Comparison of ENCODE assay signal across 2 fruit fly cellular contexts in the genomic region with DNA sequence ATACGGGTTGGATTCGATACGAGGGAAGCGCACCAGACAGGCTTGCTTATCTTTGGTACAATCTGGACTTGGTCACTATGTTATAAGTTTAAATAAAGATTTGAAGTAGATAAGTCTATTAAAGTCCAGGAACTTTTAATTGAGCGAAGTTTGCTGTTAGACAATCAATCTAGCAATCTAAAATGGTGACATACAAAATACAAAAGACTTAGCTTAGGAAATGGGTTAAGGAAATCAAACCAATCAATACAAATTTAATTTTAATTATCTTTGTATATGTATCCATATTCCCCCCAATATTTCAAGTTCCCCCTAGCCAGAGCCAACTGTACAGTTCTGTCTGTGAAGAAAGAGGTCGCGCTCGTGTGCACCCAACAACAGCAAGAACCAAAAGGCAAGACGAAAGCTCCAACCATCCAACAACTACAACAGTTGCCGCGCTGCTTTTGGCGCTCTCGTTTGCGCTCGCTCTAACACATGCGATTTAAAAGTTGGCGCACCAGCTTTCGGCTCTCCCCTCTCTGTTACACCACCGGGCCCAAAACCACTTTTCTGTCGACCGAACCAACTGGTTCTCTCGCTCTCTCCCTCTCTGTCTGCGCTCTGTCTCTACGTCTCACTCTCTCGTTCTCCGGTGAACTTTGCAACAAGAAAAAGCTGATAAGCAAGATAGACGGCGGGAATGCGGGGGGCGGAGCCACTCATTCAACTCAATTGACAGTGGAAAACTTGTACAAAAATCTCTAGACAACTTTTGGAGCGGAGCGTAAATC.
TF ChIP-seq lines count a peak whose summit lies in the region.

No protein-coding gene starts in this region.

TF ChIP-seq in whole organism, embryonic, 481 proteins besides CTCF, POLR2A, EP300 and RAD21 (continued from another document and continues in another):
- TF ChIP-seq seq (GFP tag; IDR thresholded peaks at IDR 0.05; lab: Robert Waterston, UW), result peak; percentile 89
- TF ChIP-seq gce (GFP tag; IDR thresholded peaks at IDR 0.05; lab: Robert Waterston, UW), result peak; percentile 60; the same call in 2 of the 3 replicates
- peak; percentile 69 for TF ChIP-seq tx (GFP tag; optimal IDR thresholded peaks at IDR 0.05; lab: Kevin White, UChicago)
- peak; percentile 83 for TF ChIP-seq Xbp1 (GFP tag; optimal IDR thresholded peaks at IDR 0.05; lab: Kevin White, UChicago)
- peak; percentile 76 for TF ChIP-seq vfl (GFP tag; optimal IDR thresholded peaks at IDR 0.05; lab: Kevin White, UChicago)
- peak; percentile 73; the same call in 2 of the 3 replicates for TF ChIP-seq croc (GFP tag; conservative IDR thresholded peaks at IDR 0.05; lab: Robert Waterston, UW)
- TF ChIP-seq CG17912 (GFP tag; optimal IDR thresholded peaks at IDR 0.05; lab: Kevin White, UChicago), result no peak
- TF ChIP-seq tio (GFP tag; optimal IDR thresholded peaks at IDR 0.05; lab: Kevin White, UChicago), result peak; percentile 89
- TF ChIP-seq CG30431 (GFP tag; optimal IDR thresholded peaks at IDR 0.05; lab: Kevin White, UChicago), result no peak
- peak; percentile 79 for TF ChIP-seq al (GFP tag; IDR thresholded peaks at IDR 0.05; lab: Robert Waterston, UW)
- no peak for TF ChIP-seq p53 (GFP tag; optimal IDR thresholded peaks at IDR 0.05; lab: Kevin White, UChicago)
- peak; percentile 67; the same call in 1 of the 2 replicates for TF ChIP-seq hbn (GFP tag; IDR thresholded peaks at IDR 0.05; lab: Robert Waterston, UW; ENCODE audit: partially characterized antibody)
- peak; percentile 85 for TF ChIP-seq Dek (tag; optimal IDR thresholded peaks at IDR 0.05; lab: Kevin White, UChicago)
- no peak for TF ChIP-seq CkIIα-i1 (GFP tag; IDR thresholded peaks at IDR 0.05; lab: Robert Waterston, UW)
- TF ChIP-seq CG16813 (GFP tag; IDR thresholded peaks at IDR 0.05; lab: Robert Waterston, UW; ENCODE audit: partially characterized antibody), result no peak
- no peak for TF ChIP-seq otp (GFP tag; IDR thresholded peaks at IDR 0.05; lab: Robert Waterston, UW)
- TF ChIP-seq CG4360 (GFP tag; IDR thresholded peaks at IDR 0.05; lab: Robert Waterston, UW), result no peak; the same call in none of the 2 replicates
- TF ChIP-seq her (GFP tag; optimal IDR thresholded peaks at IDR 0.05; lab: Kevin White, UChicago), result no peak
- TF ChIP-seq CG7963 (GFP tag; IDR thresholded peaks at IDR 0.05; lab: Robert Waterston, UW; ENCODE audit: partially characterized antibody), result no peak
- TF ChIP-seq Rx (GFP tag; IDR thresholded peaks at IDR 0.05; lab: Robert Waterston, UW), result no peak
- peak; percentile 82 for TF ChIP-seq zfh2 (GFP tag; optimal IDR thresholded peaks at IDR 0.05; lab: Kevin White, UChicago)
- peak; percentile 59; the same call in 1 of the 3 replicates for TF ChIP-seq zen2 (GFP tag; IDR thresholded peaks at IDR 0.05; lab: Robert Waterston, UW; ENCODE audit: partially characterized antibody)
- TF ChIP-seq pnt (GFP tag; optimal IDR thresholded peaks at IDR 0.05; lab: Kevin White, UChicago), result peak; percentile 68
- peak; percentile 57 for TF ChIP-seq CG6813 (GFP tag; optimal IDR thresholded peaks at IDR 0.05; lab: Kevin White, UChicago)
- TF ChIP-seq sens-2 (GFP tag; IDR thresholded peaks at IDR 0.05; lab: Robert Waterston, UW), result no peak
- peak; percentile 62 for TF ChIP-seq Deaf1 (tag; optimal IDR thresholded peaks at IDR 0.05; lab: Kevin White, UChicago)
- peak; percentile 80 for TF ChIP-seq BtbVII (GFP tag; optimal IDR thresholded peaks at IDR 0.05; lab: Kevin White, UChicago)
- 0 out of 2 replicates have a peak, but pooled peaks have one; percentile 19 for TF ChIP-seq CG11696 (GFP tag; IDR thresholded peaks at IDR 0.05; lab: Robert Waterston, UW)
- TF ChIP-seq odd (GFP tag; optimal IDR thresholded peaks at IDR 0.05; lab: Kevin White, UChicago), result peak; percentile 84
- TF ChIP-seq tll (GFP tag; optimal IDR thresholded peaks at IDR 0.05; lab: Kevin White, UChicago), result no peak
- peak; percentile 89 for TF ChIP-seq CG9437 (GFP tag; optimal IDR thresholded peaks at IDR 0.05; lab: Kevin White, UChicago)
- TF ChIP-seq Mrtf (GFP tag; IDR thresholded peaks at IDR 0.05; lab: Robert Waterston, UW), result no peak; the same call in 2 of the 3 replicates
- TF ChIP-seq slp2 (GFP tag; optimal IDR thresholded peaks at IDR 0.05; lab: Kevin White, UChicago), result peak; percentile 75
- TF ChIP-seq scrt (GFP tag; optimal IDR thresholded peaks at IDR 0.05; lab: Kevin White, UChicago), result peak; percentile 53
- TF ChIP-seq CG6683 (GFP tag; optimal IDR thresholded peaks at IDR 0.05; lab: Kevin White, UChicago), result peak; percentile 75
- peak; percentile 67 for TF ChIP-seq salm (tag; optimal IDR thresholded peaks at IDR 0.05; lab: Kevin White, UChicago)
- peak; percentile 80 for TF ChIP-seq unpg (GFP tag; optimal IDR thresholded peaks at IDR 0.05; lab: Kevin White, UChicago)
- TF ChIP-seq CG7357 (GFP tag; IDR thresholded peaks at IDR 0.05; lab: Robert Waterston, UW), result peak; percentile 81
- no peak for TF ChIP-seq ftz-f1 (GFP tag; optimal IDR thresholded peaks at IDR 0.05; lab: Kevin White, UChicago)
- TF ChIP-seq Ets65A (GFP tag; lab: Kevin White, UChicago), result peak; percentile 98
- peak; percentile 53 to 94 for TF ChIP-seq Hr51 (GFP tag; optimal IDR thresholded peaks at IDR 0.05; lab: Kevin White, UChicago)
- TF ChIP-seq Meics (GFP tag; optimal IDR thresholded peaks at IDR 0.05; lab: Kevin White, UChicago), result peak; percentile 93
- TF ChIP-seq zen (tag; optimal IDR thresholded peaks at IDR 0.05; lab: Kevin White, UChicago), result peak; percentile 32
- TF ChIP-seq phol (tag; optimal IDR thresholded peaks at IDR 0.05; lab: Kevin White, UChicago), result peak; percentile 91
- TF ChIP-seq CG10321 (GFP tag; IDR thresholded peaks at IDR 0.05; lab: Robert Waterston, UW), result peak; percentile 97
- peak; percentile 83 for TF ChIP-seq lilli (GFP tag; optimal IDR thresholded peaks at IDR 0.05; lab: Kevin White, UChicago)
- peak; percentile 90 for TF ChIP-seq cwo (GFP tag; optimal IDR thresholded peaks at IDR 0.05; lab: Kevin White, UChicago)
- TF ChIP-seq eyg (GFP tag; optimal IDR thresholded peaks at IDR 0.05; lab: Kevin White, UChicago), result peak; percentile 22
- peak; percentile 93 for TF ChIP-seq CG15269 (tag; optimal IDR thresholded peaks at IDR 0.05; lab: Kevin White, UChicago)
- TF ChIP-seq pb (GFP tag; optimal IDR thresholded peaks at IDR 0.05; lab: Kevin White, UChicago), result no peak
- TF ChIP-seq lmd (GFP tag; IDR thresholded peaks at IDR 0.05; lab: Robert Waterston, UW), result peak; percentile 91
- TF ChIP-seq ranshi (GFP tag; IDR thresholded peaks at IDR 0.05; lab: Robert Waterston, UW), result peak; percentile 70
- TF ChIP-seq CG1529 (GFP tag; optimal IDR thresholded peaks at IDR 0.05; lab: Kevin White, UChicago), result peak; percentile 83
- TF ChIP-seq tgo (GFP tag; IDR thresholded peaks at IDR 0.05; lab: Robert Waterston, UW), result peak; percentile 87
- peak; percentile 33 for TF ChIP-seq corto (GFP tag; optimal IDR thresholded peaks at IDR 0.05; lab: Kevin White, UChicago)
- TF ChIP-seq Poxn (GFP tag; IDR thresholded peaks at IDR 0.05; lab: Robert Waterston, UW), result peak; percentile 57
- TF ChIP-seq Mes4 (GFP tag; optimal IDR thresholded peaks at IDR 0.05; lab: Kevin White, UChicago), result peak; percentile 55
- TF ChIP-seq CG31224 (GFP tag; IDR thresholded peaks at IDR 0.05; lab: Robert Waterston, UW), result peak; percentile 70
- TF ChIP-seq Hr39 (optimal IDR thresholded peaks at IDR 0.05; lab: Kevin White, UChicago), result no peak
- TF ChIP-seq CG6791 (GFP tag; IDR thresholded peaks at IDR 0.05; lab: Robert Waterston, UW; ENCODE audit: partially characterized antibody), result no peak

TF ChIP-seq in whole organism, prepupa, 60 proteins besides CTCF, POLR2A, EP300 and RAD21 (continued from another document):
- peak; percentile 81 for TF ChIP-seq CG34406 (GFP tag; optimal IDR thresholded peaks at IDR 0.05; lab: Kevin White, UChicago)
- TF ChIP-seq Ets21C (GFP tag; optimal IDR thresholded peaks at IDR 0.05; lab: Kevin White, UChicago), result peak; percentile 85
- TF ChIP-seq Sox102F (GFP tag; optimal IDR thresholded peaks at IDR 0.05; lab: Kevin White, UChicago), result peak; percentile 56
- TF ChIP-seq Sox14 (GFP tag; optimal IDR thresholded peaks at IDR 0.05; lab: Kevin White, UChicago), result peak; percentile 86
- no peak for TF ChIP-seq fkh (GFP tag; optimal IDR thresholded peaks at IDR 0.05; lab: Kevin White, UChicago)
- TF ChIP-seq CG8319 (GFP tag; optimal IDR thresholded peaks at IDR 0.05; lab: Kevin White, UChicago), result peak; percentile 85
- peak; percentile 88 for TF ChIP-seq CG6792 (GFP tag; optimal IDR thresholded peaks at IDR 0.05; lab: Kevin White, UChicago)
- peak; percentile 89 for TF ChIP-seq CG31627 (GFP tag; optimal IDR thresholded peaks at IDR 0.05; lab: Kevin White, UChicago)
- peak; percentile 87 for TF ChIP-seq topi (GFP tag; optimal IDR thresholded peaks at IDR 0.05; lab: Kevin White, UChicago)
- peak; percentile 82 for TF ChIP-seq Eip75B (GFP tag; optimal IDR thresholded peaks at IDR 0.05; lab: Kevin White, UChicago)
- peak; percentile 78 for TF ChIP-seq Gug (GFP tag; IDR thresholded peaks at IDR 0.05; lab: Robert Waterston, UW)
- TF ChIP-seq spab (GFP tag; optimal IDR thresholded peaks at IDR 0.05; lab: Kevin White, UChicago), result peak; percentile 79
- peak; percentile 88 for TF ChIP-seq CG3919 (GFP tag; optimal IDR thresholded peaks at IDR 0.05; lab: Kevin White, UChicago)
